Worm (Caenorhabditis elegans) whole organism, late embryonic: ENCODE measurements around the gene str-171.
"Not testable (repeated sequence)": the region's sequence is repeated elsewhere in the genome, so short reads cannot be mapped to it uniquely, and the experiment has no call there.

Source experiments
- C08G9.2 ChIP-seq: sonication (generic microtip); optimal IDR thresholded peaks from 2 replicates; lab custom pipeline; 2016; ENCODE audit warnings: mild to moderate bottlenecking, missing genetic modification characterization, moderate library complexity, missing compliant biosample characterization
- C38D4.7 ChIP-seq: fragments of 200-800 bp; sonication (Bioruptor generic); optimal IDR thresholded peaks from 2 replicates; lab custom pipeline; 2018; ENCODE audit warnings: mild to moderate bottlenecking, missing genetic modification characterization, moderate library complexity, missing compliant biosample characterization
- T23F11.4 ChIP-seq: fragments of 200-800 bp; sonication (Bioruptor generic); optimal IDR thresholded peaks from 2 replicates; lab custom pipeline; 2018; ENCODE audit warnings: mild to moderate bottlenecking, missing genetic modification characterization, missing compliant biosample characterization
- ahr-1 ChIP-seq: sonication (generic microtip); optimal IDR thresholded peaks from 2 replicates; lab custom pipeline; 2016; ENCODE audit warnings: missing genetic modification characterization, missing compliant biosample characterization
- ceh-18 ChIP-seq: sonication (generic microtip); optimal IDR thresholded peaks from 2 replicates; lab custom pipeline; 2016; ENCODE audit warnings: missing genetic modification characterization, missing compliant biosample characterization
- ceh-22 ChIP-seq: sonication (generic microtip); optimal IDR thresholded peaks from 2 replicates; lab custom pipeline; 2017; ENCODE audit warnings: missing biosample characterization, missing genetic modification characterization
- ceh-24 ChIP-seq: sonication (generic microtip); optimal IDR thresholded peaks from 2 replicates; lab custom pipeline; 2016; ENCODE audit warnings: mild to moderate bottlenecking, missing genetic modification characterization, missing compliant biosample characterization
- ceh-30 ChIP-seq: fragments of 150-350 bp; optimal IDR thresholded peaks from 2 replicates; lab custom pipeline; 2014; ENCODE audit warnings: missing biosample characterization, missing genetic modification characterization
- ceh-31 ChIP-seq: sonication (generic microtip); optimal IDR thresholded peaks from 2 replicates; lab custom pipeline; 2016; ENCODE audit warnings: missing genetic modification characterization, missing compliant biosample characterization
- ceh-9 ChIP-seq: sonication (generic microtip); optimal IDR thresholded peaks from 2 replicates; lab custom pipeline; 2016; ENCODE audit warnings: mild to moderate bottlenecking, missing genetic modification characterization, inconsistent platforms, missing compliant biosample characterization
- dmd-4 ChIP-seq: sonication (generic microtip); optimal IDR thresholded peaks from 2 replicates; lab custom pipeline; 2016; ENCODE audit warnings: borderline replicate concordance, missing genetic modification characterization, missing compliant biosample characterization
- dve-1 ChIP-seq: sonication (generic microtip); optimal IDR thresholded peaks from 2 replicates; lab custom pipeline; 2017; ENCODE audit warnings: antibody characterized with exemption, mild to moderate bottlenecking, missing genetic modification characterization, missing compliant biosample characterization
- elt-4 ChIP-seq: sonication (generic microtip); optimal IDR thresholded peaks from 2 replicates; lab custom pipeline; 2016; ENCODE audit warnings: missing genetic modification characterization, missing compliant biosample characterization
- ets-4 ChIP-seq: sonication (generic microtip); optimal IDR thresholded peaks from 2 replicates; lab custom pipeline; 2016; ENCODE audit warnings: missing genetic modification characterization, missing compliant biosample characterization
- fax-1 ChIP-seq: sonication (generic microtip); optimal IDR thresholded peaks from 2 replicates; lab custom pipeline; 2016; ENCODE audit warnings: missing genotype, missing genetic modification characterization, missing compliant biosample characterization
- fkh-10 ChIP-seq: fragments of 150-350 bp; optimal IDR thresholded peaks from 2 replicates; lab custom pipeline; 2014; ENCODE audit warnings: missing biosample characterization, missing genetic modification reagents, missing genetic modification characterization
- hlh-13 ChIP-seq: fragments of 200-800 bp; sonication (Bioruptor generic); optimal IDR thresholded peaks from 2 replicates; lab custom pipeline; 2018; ENCODE audit warnings: mild to moderate bottlenecking, missing genetic modification characterization, missing compliant biosample characterization
- hlh-15 ChIP-seq: sonication (generic microtip); optimal IDR thresholded peaks from 2 replicates; lab custom pipeline; 2016; ENCODE audit warnings: missing genetic modification characterization, missing compliant biosample characterization
- hlh-6 ChIP-seq: sonication (generic microtip); optimal IDR thresholded peaks from 2 replicates; lab custom pipeline; 2016; ENCODE audit warnings: missing genotype, missing genetic modification characterization, missing compliant biosample characterization
- hlh-8 ChIP-seq: sonication (generic microtip); optimal IDR thresholded peaks from 2 replicates; lab custom pipeline; 2016; ENCODE audit warnings: missing genotype, missing genetic modification characterization, missing compliant biosample characterization
- lin-11 ChIP-seq: fragments of 200-800 bp; sonication (Bioruptor generic); optimal IDR thresholded peaks from 2 replicates; lab custom pipeline; 2018; ENCODE audit warnings: mild to moderate bottlenecking, missing genetic modification characterization, missing compliant biosample characterization
- mec-3 ChIP-seq: sonication (generic microtip); optimal IDR thresholded peaks from 2 replicates; lab custom pipeline; 2016; ENCODE audit warnings: borderline replicate concordance, missing genetic modification characterization, missing compliant biosample characterization
- nfya-1 ChIP-seq: sonication (generic microtip); optimal IDR thresholded peaks from 2 replicates; lab custom pipeline; 2017; ENCODE audit warnings: missing genetic modification characterization, mild to moderate bottlenecking, missing compliant biosample characterization, antibody characterized with exemption, moderate library complexity
- nhr-11 ChIP-seq: fragments of 150-350 bp; optimal IDR thresholded peaks from 2 replicates; lab custom pipeline; 2014; ENCODE audit warnings: missing biosample characterization, missing genetic modification characterization
- npax-4 ChIP-seq: sonication (generic microtip); optimal IDR thresholded peaks from 2 replicates; lab custom pipeline; 2016; ENCODE audit warnings: missing genetic modification characterization, missing compliant biosample characterization
- pag-3 ChIP-seq: sonication (generic microtip); optimal IDR thresholded peaks from 2 replicates; lab custom pipeline; 2016; ENCODE audit warnings: missing compliant biosample characterization, missing genetic modification characterization, borderline replicate concordance
- pax-1 ChIP-seq: fragments of 150-350 bp; optimal IDR thresholded peaks from 2 replicates; lab custom pipeline; 2014; ENCODE audit warnings: missing biosample characterization, missing genetic modification characterization
- pha-4 ChIP-seq: fragments of 150-350 bp; optimal IDR thresholded peaks from 2 replicates; lab custom pipeline; 2018; ENCODE audit warnings: missing biosample characterization, missing genetic modification reagents, missing genetic modification characterization
- pqm-1 ChIP-seq: sonication (generic microtip); optimal IDR thresholded peaks from 2 replicates; lab custom pipeline; 2016; ENCODE audit warnings: missing genetic modification characterization, missing compliant biosample characterization
- pros-1 ChIP-seq: fragments of 150-350 bp; optimal IDR thresholded peaks from 2 replicates; lab custom pipeline; 2014; ENCODE audit warnings: missing biosample characterization, missing genetic modification reagents, missing genetic modification characterization
- sox-2 ChIP-seq: fragments of 200-800 bp; sonication (Bioruptor generic); IDR thresholded peaks from 2 replicates; pipeline ENCODE4 v1.3.6; 2022; ENCODE audit warnings: missing genetic modification reagents, missing genetic modification characterization, missing compliant biosample characterization
- sox-4 ChIP-seq: sonication (generic microtip); optimal IDR thresholded peaks from 2 replicates; lab custom pipeline; 2017; ENCODE audit warnings: mild to moderate bottlenecking, missing genetic modification characterization, inconsistent platforms, missing compliant biosample characterization
- syd-9 ChIP-seq: sonication (generic microtip); optimal IDR thresholded peaks from 2 replicates; lab custom pipeline; 2016; ENCODE audit warnings: mild to moderate bottlenecking, missing genetic modification characterization, moderate library complexity, missing compliant biosample characterization
- unc-42 ChIP-seq: sonication (generic microtip); optimal IDR thresholded peaks from 2 replicates; lab custom pipeline; 2016; ENCODE audit warnings: missing genotype, missing genetic modification characterization, missing compliant biosample characterization
- unc-55 ChIP-seq: sonication (generic microtip); optimal IDR thresholded peaks from 2 replicates; lab custom pipeline; 2017; ENCODE audit warnings: missing biosample characterization, missing genetic modification reagents, missing genetic modification characterization
- zip-5 ChIP-seq: sonication (generic microtip); optimal IDR thresholded peaks from 2 replicates; lab custom pipeline; 2016; ENCODE audit warnings: missing genetic modification characterization, missing compliant biosample characterization

str-171 gene

ce11 chrV:15127413-15127812 is 4.9 kb downstream of the str-171 start, which contains the start of gene srj-27:
TSS of gene srj-27 (minus strand) at chrV:15127513.
- TF ChIP-seq pros-1 (no peak), ceh-22 (tag; lab: Kevin White, UChicago) (no peak), hlh-8 (no peak), hlh-15 (tag; lab: Kevin White, UChicago) (no peak), fax-1 (tag; lab: Kevin White, UChicago) (no peak), unc-55 (GFP tag; lab: Kevin White, UChicago) (no peak), dve-1 (no peak), ceh-18 (tag; lab: Kevin White, UChicago) (no peak), ceh-31 (tag; lab: Kevin White, UChicago) (no peak), ahr-1 (tag; lab: Kevin White, UChicago) (no peak), ceh-9 (no peak), pha-4 (tag; lab: Kevin White, UChicago) (no peak), unc-42 (no peak), pax-1 (tag; lab: Kevin White, UChicago) (no peak)

- TF ChIP-seq C08G9.2 (tag; lab: Kevin White, UChicago); T23F11.4; syd-9 (tag; lab: Kevin White, UChicago): not testable (repeated sequence)
- TF ChIP-seq, all 69 proteins: peak for 0; not testable (repeated sequence) for 69
Measured at ce11 chrV:15125162-15125561, 7.2 kb downstream of the str-171 start, which contains the start of gene ugt-30. TSS of gene ugt-30 (minus strand) at chrV:15125262.

ce11 chrV:15119517-15119916 is 12.8 kb downstream of the str-171 start, which contains the start of gene flor-1:
TSS of gene flor-1 (minus strand) at chrV:15119617.
- TF ChIP-seq zip-5 (no peak), T23F11.4 (no peak), hlh-6 (tag; lab: Kevin White, UChicago) (no peak), elt-4 (tag; lab: Kevin White, UChicago) (no peak)

ce11 chrV:15115968-15116367 is 16.4 kb downstream of the str-171 start, which contains the start of gene T01G5.8:
TSS of gene T01G5.8 (plus strand) at chrV:15116268.
- not testable (repeated sequence) for TF ChIP-seq ceh-30 (tag; lab: Kevin White, UChicago); fkh-10; sox-4 (tag; lab: Kevin White, UChicago)

- TF ChIP-seq dmd-4 (tag; lab: Kevin White, UChicago) (no peak), sox-2 (GFP tag; lab: Robert Waterston, UW) (no peak), mec-3 (no peak), ceh-24 (no peak), ceh-18 (tag; lab: Kevin White, UChicago) (no peak), lin-11 (tag; lab: Kevin White, UChicago) (no peak), hlh-8 (no peak), nhr-11 (tag; lab: Kevin White, UChicago) (no peak), pag-3 (no peak), fkh-10 (no peak), hlh-6 (tag; lab: Kevin White, UChicago) (no peak), pqm-1 (no peak), nfya-1 (no peak), C38D4.7 (GFP tag; lab: Kevin White, UChicago) (no peak), ceh-30 (tag; lab: Kevin White, UChicago) (no peak), hlh-13 (GFP tag; lab: Kevin White, UChicago) (no peak), ets-4 (tag; lab: Kevin White, UChicago) (no peak), npax-4 (tag; lab: Kevin White, UChicago) (no peak), unc-55 (GFP tag; lab: Kevin White, UChicago) (no peak)
Measured at ce11 chrV:15113992-15114391, 18.3 kb downstream of the str-171 start, which contains the start of gene T01G5.6. TSS of gene T01G5.6 (minus strand) at chrV:15114092.
